Worm (Caenorhabditis elegans): ENCODE measurements around the gene lsm-3.

ce11 chrIV:13408018-13408417 is 21.0 kb downstream of the lsm-3 start, which contains the start of gene Y62E10A.19:
- TF ChIP-seq klf-2 (GFP tag; conservative IDR thresholded peaks at IDR 0.05) (no peak), T22C8.4 (GFP tag; IDR thresholded peaks at IDR 0.05) (no peak), ref-1 (GFP tag; conservative IDR thresholded peaks at IDR 0.05) (no peak), cog-1 (tag; optimal IDR thresholded peaks at IDR 0.05) (no peak), flt-1 (GFP tag; IDR thresholded peaks at IDR 0.05) (no peak), med-1 (GFP tag; optimal IDR thresholded peaks at IDR 0.05; ENCODE audit: insufficient read depth) (no peak), ztf-29 (GFP tag; IDR thresholded peaks at IDR 0.05) (no peak), ztf-23 (GFP tag; IDR thresholded peaks at IDR 0.05) (no peak)
